Fruit fly (Drosophila melanogaster) whole organism, prepupa: ENCODE measurements around the gene CG2767.
"Not testable (repeated sequence)": the region's sequence is repeated elsewhere in the genome, so short reads cannot be mapped to it uniquely, and the experiment has no call there.

ENCODE experiments used
- Blimp-1 ChIP-seq: fragments of 200-800 bp; sonication (Bioruptor generic); optimal IDR thresholded peaks from 3 replicates; lab custom pipeline; 2017; ENCODE audit warnings: missing biosample characterization, missing genetic modification characterization, mild to moderate bottlenecking, moderate library complexity, missing genetic modification reagents
- CG10631 ChIP-seq: fragments of 200-800 bp; sonication (Bioruptor generic); optimal IDR thresholded peaks from 2 replicates; lab custom pipeline; 2016; ENCODE audit warnings: missing biosample characterization, missing genetic modification characterization
- CG10669 ChIP-seq: fragments of 200-800 bp; sonication (Bioruptor generic); optimal IDR thresholded peaks from 3 replicates; lab custom pipeline; 2018; ENCODE audit warnings: missing biosample characterization, mild to moderate bottlenecking, missing genetic modification characterization, moderate library complexity
- CG11294 ChIP-seq: fragments of 200-800 bp; sonication (Bioruptor generic); IDR thresholded peaks from 2 replicates; pipeline ENCODE4 v1.3.6; 2022; ENCODE audit warnings: missing biosample characterization, missing genetic modification characterization
- CG11762 ChIP-seq: fragments of 200-800 bp; sonication (Bioruptor generic); optimal IDR thresholded peaks from 3 replicates; lab custom pipeline; 2016; ENCODE audit warnings: missing biosample characterization, missing genetic modification characterization; ENCODE audit not compliant: insufficient read depth
- CG11902 ChIP-seq: fragments of 200-800 bp; sonication (Bioruptor generic); optimal IDR thresholded peaks from 3 replicates; lab custom pipeline; 2016; ENCODE audit warnings: missing biosample characterization, missing genetic modification characterization
- CG15336 ChIP-seq: fragments of 200-800 bp; sonication (Bioruptor generic); IDR thresholded peaks from 2 replicates; pipeline ENCODE4 v1.3.6; 2022; ENCODE audit warnings: missing biosample characterization, missing genetic modification characterization
- CG1621 ChIP-seq: fragments of 200-800 bp; sonication (Bioruptor generic); optimal IDR thresholded peaks from 3 replicates; lab custom pipeline; 2018; ENCODE audit warnings: missing biosample characterization, mild to moderate bottlenecking, missing genetic modification characterization
- CG16779 ChIP-seq: fragments of 200-800 bp; sonication (Bioruptor generic); optimal IDR thresholded peaks from 3 replicates; lab custom pipeline; 2017; ENCODE audit warnings: missing biosample characterization, mild to moderate bottlenecking, missing genetic modification characterization
- CG3032 ChIP-seq: fragments of 200-800 bp; optimal IDR thresholded peaks from 2 replicates; lab custom pipeline; 2019; ENCODE audit warnings: missing biosample characterization, mild to moderate bottlenecking, missing genetic modification characterization, moderate library complexity
- CG31627 ChIP-seq: fragments of 200-800 bp; sonication (Bioruptor generic); optimal IDR thresholded peaks from 3 replicates; lab custom pipeline; 2016; ENCODE audit warnings: missing biosample characterization, missing genetic modification characterization
- CG32006 ChIP-seq: fragments of 200-800 bp; sonication (Bioruptor generic); optimal IDR thresholded peaks from 3 replicates; lab custom pipeline; 2017; ENCODE audit warnings: missing biosample characterization, mild to moderate bottlenecking, missing genetic modification characterization
- CG34406 ChIP-seq: fragments of 200-800 bp; sonication (Bioruptor generic); optimal IDR thresholded peaks from 3 replicates; lab custom pipeline; 2016; ENCODE audit warnings: missing biosample characterization, missing genetic modification characterization
- CG3919 ChIP-seq: fragments of 200-800 bp; sonication (Bioruptor generic); optimal IDR thresholded peaks from 3 replicates; lab custom pipeline; 2016; ENCODE audit warnings: missing biosample characterization, missing genetic modification characterization
- CG6163 ChIP-seq: fragments of 200-800 bp; sonication (Bioruptor generic); IDR thresholded peaks from 3 replicates; pipeline ENCODE4 v1.3.6; 2022; ENCODE audit warnings: missing biosample characterization, missing genetic modification characterization
- CG6276 ChIP-seq: fragments of 200-800 bp; sonication (Bioruptor generic); optimal IDR thresholded peaks from 2 replicates; lab custom pipeline; 2017; ENCODE audit warnings: missing biosample characterization, mild to moderate bottlenecking, missing genetic modification characterization
- CG6792 ChIP-seq: fragments of 200-800 bp; sonication (Bioruptor generic); optimal IDR thresholded peaks from 3 replicates; lab custom pipeline; 2016; ENCODE audit warnings: missing biosample characterization, missing genetic modification characterization
- CG6854 ChIP-seq: fragments of 200-800 bp; sonication (Bioruptor generic); optimal IDR thresholded peaks from 2 replicates; lab custom pipeline; 2017; ENCODE audit warnings: missing biosample characterization, mild to moderate bottlenecking, missing genetic modification characterization
- CG8119 ChIP-seq: fragments of 200-800 bp; sonication (Bioruptor generic); IDR thresholded peaks from 3 replicates; pipeline ENCODE4 v1.3.6; 2022; ENCODE audit warnings: missing biosample characterization, missing genetic modification characterization
- CG8319 ChIP-seq: fragments of 200-800 bp; sonication (Bioruptor generic); optimal IDR thresholded peaks from 3 replicates; lab custom pipeline; 2016; ENCODE audit warnings: missing biosample characterization, missing genetic modification characterization
- CG9139 ChIP-seq: fragments of 200-800 bp; sonication (Bioruptor generic); optimal IDR thresholded peaks from 3 replicates; lab custom pipeline; 2017; ENCODE audit warnings: missing biosample characterization, mild to moderate bottlenecking, missing genetic modification characterization
- Eip78C ChIP-seq: fragments of 200-800 bp; sonication (Bioruptor generic); peaks from one replicate; lab custom pipeline; 2016; ENCODE audit warnings: missing biosample characterization, missing genetic modification characterization
- Eip93F ChIP-seq: fragments of 200-800 bp; sonication (Bioruptor generic); optimal IDR thresholded peaks from 2 replicates; lab custom pipeline; 2016; ENCODE audit warnings: missing biosample characterization, mild to moderate bottlenecking, missing genetic modification characterization
- Ets21C ChIP-seq: fragments of 200-800 bp; sonication (Bioruptor generic); optimal IDR thresholded peaks from 3 replicates; lab custom pipeline; 2016; ENCODE audit warnings: missing biosample characterization, missing genetic modification characterization
- Hr38 ChIP-seq: sonication (Bioruptor generic); optimal IDR thresholded peaks from 2 replicates; lab custom pipeline; 2016; ENCODE audit warnings: missing biosample characterization, missing genetic modification characterization
- Hr4 ChIP-seq: fragments of 200-800 bp; sonication (Bioruptor generic); optimal IDR thresholded peaks from 3 replicates; lab custom pipeline; 2016; ENCODE audit warnings: missing biosample characterization, missing genetic modification characterization
- Lpt ChIP-seq: fragments of 200-800 bp; sonication (Bioruptor generic); optimal IDR thresholded peaks from 3 replicates; lab custom pipeline; 2016; ENCODE audit warnings: missing biosample characterization, missing genetic modification characterization
- Met ChIP-seq: fragments of 200-800 bp; sonication (Bioruptor generic); optimal IDR thresholded peaks from 3 replicates; lab custom pipeline; 2016; ENCODE audit warnings: missing biosample characterization, missing genetic modification characterization
- OdsH ChIP-seq: fragments of 200-800 bp; sonication (Bioruptor generic); optimal IDR thresholded peaks from 3 replicates; lab custom pipeline; 2016; ENCODE audit warnings: missing biosample characterization, missing genetic modification characterization
- Smox ChIP-seq: fragments of 200-800 bp; sonication (Bioruptor generic); optimal IDR thresholded peaks from 3 replicates; lab custom pipeline; 2016; ENCODE audit warnings: missing biosample characterization, missing genetic modification characterization
- Sox14 ChIP-seq: fragments of 200-800 bp; sonication (Bioruptor generic); optimal IDR thresholded peaks from 3 replicates; lab custom pipeline; 2016; ENCODE audit warnings: missing biosample characterization, missing genetic modification characterization
- Sox15 ChIP-seq: fragments of 200-800 bp; sonication (Bioruptor generic); optimal IDR thresholded peaks from 3 replicates; lab custom pipeline; 2016; ENCODE audit warnings: missing biosample characterization, missing genetic modification characterization
- acj6 ChIP-seq: fragments of 200-800 bp; sonication (Bioruptor generic); optimal IDR thresholded peaks from 3 replicates; lab custom pipeline; 2016; ENCODE audit warnings: missing biosample characterization, missing genetic modification characterization
- cyc ChIP-seq: fragments of 200-800 bp; sonication (Bioruptor generic); optimal IDR thresholded peaks from 3 replicates; lab custom pipeline; 2016; ENCODE audit warnings: missing biosample characterization, missing genetic modification characterization
- eg ChIP-seq: fragments of 200-800 bp; sonication (Bioruptor generic); IDR thresholded peaks from 3 replicates; pipeline ENCODE4 v1.3.6; 2022; ENCODE audit warnings: missing biosample characterization, missing genetic modification characterization
- esn ChIP-seq: fragments of 200-800 bp; sonication (Bioruptor generic); optimal IDR thresholded peaks from 2 replicates; lab custom pipeline; 2016; ENCODE audit warnings: missing biosample characterization, mild to moderate bottlenecking, missing genetic modification characterization, moderate library complexity
- fd85E ChIP-seq: fragments of 200-800 bp; sonication (Bioruptor generic); optimal IDR thresholded peaks from 3 replicates; lab custom pipeline; 2016; ENCODE audit warnings: missing biosample characterization, missing genetic modification characterization
- lz ChIP-seq: fragments of 200-800 bp; sonication (Bioruptor generic); optimal IDR thresholded peaks from 3 replicates; lab custom pipeline; 2016; ENCODE audit warnings: missing biosample characterization, missing genetic modification characterization
- net ChIP-seq: fragments of 200-800 bp; sonication (Bioruptor generic); optimal IDR thresholded peaks from 3 replicates; lab custom pipeline; 2016; ENCODE audit warnings: missing biosample characterization, missing genetic modification characterization
- spab ChIP-seq: fragments of 200-800 bp; sonication (Bioruptor generic); optimal IDR thresholded peaks from 2 replicates; lab custom pipeline; 2017; ENCODE audit warnings: missing biosample characterization, mild to moderate bottlenecking, missing genetic modification characterization, missing genetic modification reagents
- ss ChIP-seq, 2 experiments: fragments of 200-800 bp; sonication (Bioruptor generic); optimal IDR thresholded peaks; 2 replicates in 1 of 2; 3 replicates in 1 of 2; lab custom pipeline; 2017 to 2018; ENCODE audit warnings: mild to moderate bottlenecking in 2 of 2, missing biosample characterization in 2 of 2, missing genetic modification characterization in 2 of 2, moderate library complexity in 1 of 2
- svp ChIP-seq: fragments of 200-800 bp; sonication (Bioruptor generic); peaks from one replicate; lab custom pipeline; 2016; ENCODE audit warnings: missing biosample characterization, missing genetic modification characterization
- topi ChIP-seq: fragments of 200-800 bp; sonication (Bioruptor generic); optimal IDR thresholded peaks from 3 replicates; lab custom pipeline; 2016; ENCODE audit warnings: missing biosample characterization, missing genetic modification characterization

Gene CG2767

DNA sequence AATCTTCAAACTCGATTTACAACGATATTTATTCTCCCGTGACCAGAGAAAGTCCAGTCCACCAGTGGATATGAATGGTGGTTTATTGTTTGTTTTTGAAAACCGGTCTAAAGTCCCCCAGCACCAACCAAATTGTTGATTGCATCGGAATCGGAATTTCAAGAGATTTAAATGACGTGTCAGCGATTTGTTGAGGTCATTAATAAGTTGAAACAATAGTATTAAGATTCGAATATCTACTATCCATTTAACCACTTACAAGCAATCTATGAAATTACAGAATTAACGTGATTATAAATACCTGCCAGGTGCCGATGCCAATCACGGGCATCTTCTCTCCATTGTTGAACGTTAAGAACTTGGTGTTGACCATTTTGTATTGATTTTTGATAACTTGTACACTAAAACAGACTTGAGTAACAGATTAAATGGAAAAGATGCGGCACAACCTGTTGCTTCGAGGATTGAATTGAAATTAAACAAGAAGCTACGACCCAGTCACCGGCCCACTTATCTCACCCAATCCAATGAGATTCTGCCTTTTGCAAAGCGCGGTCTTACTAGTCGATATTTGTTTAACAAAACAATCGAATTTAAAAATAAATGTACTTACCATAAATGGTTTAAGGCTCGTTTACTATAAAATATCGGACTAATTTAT lies at the start of gene CG2767:
Gene CG2767 (minus strand): TSS at position 516 of the 661 bp plus-strand sequence.
- TF ChIP-seq CG6854 (GFP tag; lab: Kevin White, UChicago) (no peak), CG8119 (GFP tag; lab: Robert Waterston, UW) (no peak), cyc (no peak), Smox (no peak), CG11762 (no peak), ss (GFP tag; optimal IDR thresholded peaks at IDR 0.05; lab: Kevin White, UChicago) (no peak), CG15336 (GFP tag; lab: Robert Waterston, UW) (0 out of 2 replicates have a peak, but pooled peaks have one; percentile 4), Lpt (GFP tag; lab: Kevin White, UChicago) (no peak), Eip78C (GFP tag; lab: Kevin White, UChicago) (peak; percentile 74), svp (peak; percentile 76), esn (GFP tag; lab: Kevin White, UChicago) (peak; percentile 40)

DNA sequence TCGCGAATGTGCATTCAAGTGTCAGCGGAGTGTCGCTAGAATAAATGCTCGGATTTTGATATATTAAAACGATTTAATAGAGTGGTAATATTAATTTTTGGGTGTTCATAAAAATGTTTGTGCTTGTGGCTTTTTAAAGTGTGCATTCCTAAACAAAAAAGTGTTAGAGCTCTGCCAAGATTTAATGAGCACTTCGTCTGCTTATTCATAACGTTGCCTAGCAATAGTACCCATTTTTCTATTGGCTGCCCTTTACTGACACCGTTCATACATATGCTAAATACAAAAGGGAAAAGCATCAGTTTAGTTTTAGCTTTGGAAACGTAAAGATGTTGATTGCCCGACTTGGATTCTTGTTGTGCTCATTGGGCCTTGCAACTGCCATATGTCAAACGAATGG lies 41.5 kb upstream of the CG2767 start, which contains the start of gene CG43061:
Gene CG43061 (plus strand): TSS at position 301 of the 400 bp plus-strand sequence.
- TF ChIP-seq Smox; CG11294; esn (GFP tag; lab: Kevin White, UChicago): not testable (repeated sequence)

DNA sequence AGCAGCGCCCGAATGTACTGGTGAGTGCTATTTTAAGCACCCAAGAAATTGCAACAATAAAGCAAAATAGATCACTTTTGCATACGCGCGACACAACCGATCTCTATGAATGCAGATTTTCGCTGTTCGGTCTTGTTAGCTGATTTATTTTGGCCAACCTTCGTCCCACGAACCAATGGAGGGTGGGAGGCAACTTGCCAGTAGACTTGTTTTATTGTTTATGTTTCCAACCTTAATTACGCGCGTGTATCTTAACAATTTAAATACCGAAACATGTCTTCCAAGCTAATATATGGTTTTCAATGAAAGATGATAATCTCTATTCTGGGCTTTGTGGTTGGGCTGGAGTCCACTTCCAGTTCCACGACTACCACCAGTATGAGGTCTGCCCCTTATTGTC lies 41.0 kb upstream of the CG2767 start, which contains the start of gene CG43618:
Gene CG43618 (plus strand): TSS at position 301 of the 400 bp plus-strand sequence.
- TF ChIP-seq CG8319 (GFP tag; lab: Kevin White, UChicago); Met; CG11762: not testable (repeated sequence)
- TF ChIP-seq, all 60 proteins: peak for 0; not testable (repeated sequence) for 60

DNA sequence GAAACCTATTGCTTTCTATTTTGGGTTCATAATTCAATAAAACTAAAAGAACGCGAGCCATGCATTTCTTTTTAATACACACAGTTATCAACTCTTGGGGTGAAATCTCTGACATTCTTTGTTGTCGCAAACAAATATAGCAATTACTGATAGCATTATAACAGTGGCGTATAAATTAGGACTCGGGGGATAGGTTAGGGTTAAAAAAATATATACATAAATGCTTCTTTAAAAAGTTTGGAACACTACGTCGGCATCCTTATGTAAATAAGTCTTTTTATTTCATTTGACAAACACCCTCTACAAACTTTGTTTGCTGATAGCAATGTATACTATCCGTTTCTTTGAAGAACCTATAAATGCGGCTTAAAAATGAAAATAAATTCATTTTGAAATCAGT lies 32.9 kb upstream of the CG2767 start, which contains the start of gene CG43060:
Gene CG43060 (plus strand): TSS at position 382 of the 400 bp plus-strand sequence.
- no peak for TF ChIP-seq net (GFP tag; lab: Kevin White, UChicago)
- TF ChIP-seq OdsH: peak; percentile 10
- TF ChIP-seq CG11762: no peak
- no peak for TF ChIP-seq topi (GFP tag; lab: Kevin White, UChicago)
- peak; percentile 5 for TF ChIP-seq Met
- TF ChIP-seq CG16779 (tag; lab: Kevin White, UChicago): no peak
- no peak for TF ChIP-seq fd85E (GFP tag; lab: Kevin White, UChicago)
- no peak for TF ChIP-seq cyc
- no peak for TF ChIP-seq CG8319 (GFP tag; lab: Kevin White, UChicago)
- peak; percentile 16 for TF ChIP-seq CG3032
- TF ChIP-seq CG11902 (GFP tag; lab: Kevin White, UChicago): no peak
- peak; percentile 70 for TF ChIP-seq Sox14 (GFP tag; lab: Kevin White, UChicago)
- TF ChIP-seq Hr4 (GFP tag; lab: Kevin White, UChicago): peak; percentile 39
- TF ChIP-seq CG6854 (GFP tag; lab: Kevin White, UChicago): no peak
- peak; percentile 0 for TF ChIP-seq CG1621
- peak; percentile 19 for TF ChIP-seq lz (GFP tag; lab: Kevin White, UChicago)
- TF ChIP-seq CG34406 (GFP tag; lab: Kevin White, UChicago): no peak
- peak; percentile 4 for TF ChIP-seq CG6276 (GFP tag; lab: Kevin White, UChicago)
- 0 out of 3 replicates have a peak, but pooled peaks have one; percentile 17 for TF ChIP-seq eg
- TF ChIP-seq Lpt (GFP tag; lab: Kevin White, UChicago): no peak
- no peak for TF ChIP-seq CG3919 (GFP tag; lab: Kevin White, UChicago)
- peak; percentile 27 for TF ChIP-seq acj6 (GFP tag; lab: Kevin White, UChicago)
- peak; percentile 0 for TF ChIP-seq spab (GFP tag; lab: Kevin White, UChicago)
- TF ChIP-seq Sox15 (GFP tag; lab: Kevin White, UChicago): no peak
- no peak for TF ChIP-seq Hr38 (GFP tag; lab: Kevin White, UChicago)
- TF ChIP-seq CG31627 (GFP tag; lab: Kevin White, UChicago): peak; percentile 29
- peak; percentile 15 for TF ChIP-seq CG10669
- TF ChIP-seq CG6792 (GFP tag; lab: Kevin White, UChicago): no peak
- peak; percentile 25; the same call in 1 of the 3 replicates for TF ChIP-seq CG6163
- TF ChIP-seq CG10631 (GFP tag; lab: Kevin White, UChicago): no peak
- peak; percentile 43 for TF ChIP-seq esn (GFP tag; lab: Kevin White, UChicago)
- TF ChIP-seq CG9139: no peak
- peak; percentile 37 for TF ChIP-seq CG32006
- 0 out of 3 replicates have a peak, but pooled peaks have one; percentile 11 for TF ChIP-seq CG8119 (GFP tag; lab: Robert Waterston, UW)
- TF ChIP-seq Eip78C (GFP tag; lab: Kevin White, UChicago): peak; percentile 87
- no peak for TF ChIP-seq Ets21C
- TF ChIP-seq Blimp-1 (GFP tag; lab: Kevin White, UChicago): no peak
- TF ChIP-seq Eip93F (GFP tag; lab: Kevin White, UChicago): no peak
